Worm (Caenorhabditis elegans): ENCODE data around the gene mltn-8.

DNA sequence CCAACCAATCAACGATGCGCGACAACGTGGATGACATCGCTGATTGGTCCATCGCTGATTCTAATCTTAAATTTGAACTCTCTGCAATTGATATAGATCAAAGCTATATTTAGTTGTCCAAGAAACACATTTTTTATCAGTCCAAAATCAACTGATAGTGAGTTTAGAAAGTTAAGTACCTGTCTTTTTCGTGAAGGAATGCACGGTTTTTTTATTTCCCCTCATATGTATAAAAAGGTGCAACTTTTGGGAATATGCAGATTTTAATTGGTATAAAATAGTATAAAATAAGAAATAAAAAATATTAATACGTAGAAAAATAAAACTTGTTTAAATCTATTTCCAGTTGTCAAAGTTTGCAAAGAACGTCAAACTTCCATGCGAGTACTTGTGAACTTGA lies 38.3 kb upstream of the mltn-8 start, which contains the start of gene Y39D8A.1:
- TF ChIP-seq zag-1 (tag; optimal IDR thresholded peaks at IDR 0.05), result no peak
- TF ChIP-seq daf-12 (tag; optimal IDR thresholded peaks at IDR 0.05), result no peak
- TF ChIP-seq nhr-28 (tag; optimal IDR thresholded peaks at IDR 0.05), result no peak
- no peak for TF ChIP-seq unc-62 (GFP tag; optimal IDR thresholded peaks at IDR 0.05)
